Worm (Caenorhabditis elegans): ENCODE data around the gene Y53F4B.14.

The Y53F4B.14 gene

ce11 chrII:15004538-15004937 is 33.3 kb upstream of the Y53F4B.14 start (continued):
- TF ChIP-seq lin-35 (GFP tag; optimal IDR thresholded peaks at IDR 0.05) (peak in 1 of 3 experiments; percentile 26), T07F8.4 (tag; optimal IDR thresholded peaks at IDR 0.05) (no peak), tbx-9 (tag; optimal IDR thresholded peaks at IDR 0.05; ENCODE audit: borderline replicate concordance) (no peak), nhr-179 (tag; optimal IDR thresholded peaks at IDR 0.05) (no peak), F57C9.4 (tag; optimal IDR thresholded peaks at IDR 0.05) (no peak), ets-4 (GFP tag; optimal IDR thresholded peaks at IDR 0.05) (no peak), snpc-3.4 (tag; optimal IDR thresholded peaks at IDR 0.05) (peak; percentile 20), die-1 (tag; optimal IDR thresholded peaks at IDR 0.05) (peak; percentile 51), B0261.1 (tag; optimal IDR thresholded peaks at IDR 0.05) (no peak), F10E7.11 (tag; optimal IDR thresholded peaks at IDR 0.05) (peak; percentile 32), hsf-1 (GFP tag; IDR thresholded peaks at IDR 0.05) (peak; percentile 87), nfyb-1 (GFP tag; IDR thresholded peaks at IDR 0.05) (peak; percentile 75), repo-1 (tag; optimal IDR thresholded peaks at IDR 0.05) (no peak), ceh-100 (GFP tag; IDR thresholded peaks at IDR 0.05) (peak; percentile 44), gei-17 (GFP tag; optimal IDR thresholded peaks at IDR 0.05) (no peak), ztf-3 (GFP tag; optimal IDR thresholded peaks at IDR 0.05) (no peak), lin-40 (tag; optimal IDR thresholded peaks at IDR 0.05) (no peak), sdz-38 (tag; optimal IDR thresholded peaks at IDR 0.05) (no peak), cebp-1 (GFP tag; IDR thresholded peaks at IDR 0.05) (no peak), cebp-1 (tag; optimal IDR thresholded peaks at IDR 0.05) (no peak), F23B12.7 (tag; optimal IDR thresholded peaks at IDR 0.05; ENCODE audit: insufficient read depth) (no peak), K11D2.4 (GFP tag; IDR thresholded peaks at IDR 0.05) (no peak), zfh-2 (GFP tag; conservative IDR thresholded peaks at IDR 0.05) (no peak), madf-3 (GFP tag; IDR thresholded peaks at IDR 0.05) (peak; percentile 87), lir-1 (GFP tag; conservative IDR thresholded peaks at IDR 0.05) (no peak), egrh-3 (GFP tag; IDR thresholded peaks at IDR 0.05) (0 out of 2 replicates have a peak, but pooled peaks have one; percentile 6), B0336.3 (GFP tag; IDR thresholded peaks at IDR 0.05) (peak; percentile 93), mel-28 (tag; optimal IDR thresholded peaks at IDR 0.05; ENCODE audit: borderline replicate concordance) (no peak), Y53G8AR.9 (GFP tag; conservative IDR thresholded peaks at IDR 0.05) (peak; percentile 89), madf-10 (tag; optimal IDR thresholded peaks at IDR 0.05) (no peak), snpc-1.3 (tag; optimal IDR thresholded peaks at IDR 0.05; ENCODE audit: insufficient read depth) (no peak), attf-5 (GFP tag; optimal IDR thresholded peaks at IDR 0.05) (peak; percentile 44), rpc-1 (optimal IDR thresholded peaks at IDR 0.05) (no peak), rpc-1 (tag; optimal IDR thresholded peaks at IDR 0.05) (no peak), lsl-1 (GFP tag; optimal IDR thresholded peaks at IDR 0.05) (peak; percentile 41), ceh-79 (tag; optimal IDR thresholded peaks at IDR 0.05) (no peak), athp-1 (tag; optimal IDR thresholded peaks at IDR 0.05) (peak; percentile 76), ama-1 (optimal IDR thresholded peaks at IDR 0.05) (no peak), ama-1 (GFP tag; optimal IDR thresholded peaks at IDR 0.05) (peak in 1 of 2 experiments; percentile 79), C06A6.2 (GFP tag; conservative IDR thresholded peaks at IDR 0.05) (no peak), Y79H2A.3 (GFP tag; conservative IDR thresholded peaks at IDR 0.05) (peak; percentile 82), D2030.7 (GFP tag; IDR thresholded peaks at IDR 0.05) (peak; percentile 75), dox-1 (GFP tag; IDR thresholded peaks at IDR 0.05) (peak; percentile 42; the same call in 1 of the 2 replicates), dpff-1 (tag; optimal IDR thresholded peaks at IDR 0.05) (peak; percentile 16), ceh-27 (GFP tag; optimal IDR thresholded peaks at IDR 0.05) (no peak), hmg-1.2 (GFP tag; IDR thresholded peaks at IDR 0.05) (peak; percentile 56; the same call in 1 of the 2 replicates), B0035.1 (tag; optimal IDR thresholded peaks at IDR 0.05) (no peak), him-1 (tag; optimal IDR thresholded peaks at IDR 0.05) (peak; percentile 48), fkh-3 (tag; optimal IDR thresholded peaks at IDR 0.05) (no peak), lin-54 (GFP tag; optimal IDR thresholded peaks at IDR 0.05) (peak; percentile 73)
